Worm (Caenorhabditis elegans): Measurements from ENCODE around the gene F32A11.1.

Gene F32A11.1

DNA sequence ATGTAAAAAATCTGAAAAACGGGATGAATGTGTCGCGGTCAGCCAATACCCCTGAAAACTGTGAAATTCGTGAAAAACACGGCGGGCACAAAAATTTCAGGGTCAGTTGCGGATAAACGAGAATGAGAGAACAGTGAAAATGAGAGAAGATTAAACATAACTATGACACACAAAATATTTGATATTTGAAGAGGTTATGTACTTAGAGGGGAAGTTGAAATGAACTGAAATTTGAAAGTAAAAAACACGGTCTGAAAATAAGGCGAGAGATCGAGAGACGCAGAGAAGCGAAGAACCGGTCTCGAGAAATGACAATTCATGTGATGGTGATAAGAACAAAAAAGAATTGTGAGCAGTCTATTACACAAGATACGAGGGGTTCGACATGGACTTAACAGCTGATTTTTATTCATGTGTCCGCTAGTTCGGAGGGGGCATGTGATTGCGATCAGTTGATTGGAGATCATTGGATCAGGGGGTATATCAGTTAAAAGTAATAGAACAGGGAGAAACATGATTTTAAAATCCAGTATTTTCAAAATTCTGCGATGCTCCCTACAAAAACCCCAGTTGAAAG, 8.6 kb downstream of the F32A11.1 start, which contains the start of gene moe-3:
moe-3 (minus strand) TSS at position 51 of the 577 bp plus-strand sequence.
- TF ChIP-seq unc-62 (GFP tag; optimal IDR thresholded peaks at IDR 0.05): no peak

DNA sequence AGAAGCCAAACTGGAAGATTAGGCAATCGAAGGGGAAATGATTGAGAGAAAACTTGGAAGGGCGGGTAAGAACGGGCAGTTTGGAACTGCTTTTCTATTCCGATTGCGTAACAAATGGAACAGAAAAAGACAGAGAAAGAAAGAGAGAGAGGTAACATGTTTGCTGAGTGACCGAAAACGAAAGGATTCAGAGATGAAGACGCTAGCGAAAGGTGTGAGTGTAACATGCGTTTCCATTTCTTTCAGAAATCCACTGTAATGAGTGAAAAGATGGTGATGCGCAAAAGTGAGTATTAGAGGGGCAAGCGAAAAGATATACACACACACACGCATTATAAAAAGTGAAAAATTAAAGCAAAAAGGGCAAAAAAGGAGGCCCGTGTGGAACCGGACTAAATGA, 10.4 kb downstream of the F32A11.1 start:
- TF ChIP-seq unc-62 (GFP tag; optimal IDR thresholded peaks at IDR 0.05): no peak

DNA sequence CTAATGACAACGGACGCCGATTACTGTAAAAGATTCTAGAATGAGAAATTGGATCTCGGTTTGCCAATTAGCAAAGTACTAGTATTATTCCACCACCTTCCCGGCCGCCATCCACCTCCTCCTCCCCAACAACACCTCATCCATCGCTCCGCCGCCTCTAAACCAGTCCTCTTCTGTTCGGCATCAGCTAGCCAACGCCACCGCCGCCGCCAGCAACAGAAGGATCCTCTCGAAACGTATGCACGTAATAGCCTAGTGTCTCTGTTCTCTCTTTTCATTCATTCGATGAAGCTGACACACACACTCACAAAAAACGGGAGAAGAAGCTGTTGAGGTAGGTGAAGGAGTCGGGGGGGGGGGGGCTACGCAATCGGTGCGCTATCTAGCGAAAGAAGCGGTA, 13.6 kb downstream of the F32A11.1 start:
- no peak for TF ChIP-seq unc-62 (GFP tag; optimal IDR thresholded peaks at IDR 0.05)

DNA sequence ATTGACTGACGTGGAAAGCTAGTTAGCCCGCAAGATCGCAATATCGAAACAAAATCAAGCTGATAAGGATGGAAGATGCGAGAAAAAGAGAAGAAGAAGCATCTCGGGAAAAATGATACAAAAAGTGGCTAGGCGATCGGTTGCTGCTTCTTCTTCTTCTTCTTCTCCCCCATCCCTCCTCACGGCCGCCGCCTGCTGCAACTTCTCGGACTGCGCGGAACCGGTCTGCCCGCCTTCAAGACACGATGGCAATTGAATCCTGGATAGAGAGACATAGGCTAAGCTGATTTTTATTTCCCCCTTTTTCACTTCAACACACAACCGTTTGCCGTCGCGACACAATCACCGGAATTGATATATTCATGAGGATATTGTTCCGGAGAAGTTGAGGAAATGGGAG, 17.3 kb downstream of the F32A11.1 start:
- no peak for TF ChIP-seq unc-62 (GFP tag; optimal IDR thresholded peaks at IDR 0.05)

DNA sequence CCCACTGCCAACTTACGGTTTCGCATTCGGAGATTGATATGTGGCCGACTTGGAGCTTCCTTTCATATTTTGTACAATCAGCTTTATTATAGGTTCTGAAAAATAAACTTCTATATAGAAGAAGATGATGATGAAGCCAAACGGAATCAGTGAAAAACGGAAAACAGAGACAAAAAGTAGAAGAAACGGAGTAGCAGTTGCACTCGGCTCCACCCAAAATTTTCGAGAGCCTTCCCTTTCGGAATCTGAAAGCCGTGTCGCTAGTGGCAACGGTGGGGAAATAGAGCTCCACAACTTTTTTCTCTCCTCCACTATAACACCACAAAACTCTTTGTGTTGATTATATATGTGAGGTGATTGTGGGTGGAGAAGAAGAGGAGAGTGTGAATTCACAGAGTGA, 24.3 kb downstream of the F32A11.1 start, which contains the start of gene W09H1.1:
W09H1.1 (minus strand) TSS at position 101 of the 400 bp plus-strand sequence.
- TF ChIP-seq unc-62 (GFP tag; optimal IDR thresholded peaks at IDR 0.05): no peak

DNA sequence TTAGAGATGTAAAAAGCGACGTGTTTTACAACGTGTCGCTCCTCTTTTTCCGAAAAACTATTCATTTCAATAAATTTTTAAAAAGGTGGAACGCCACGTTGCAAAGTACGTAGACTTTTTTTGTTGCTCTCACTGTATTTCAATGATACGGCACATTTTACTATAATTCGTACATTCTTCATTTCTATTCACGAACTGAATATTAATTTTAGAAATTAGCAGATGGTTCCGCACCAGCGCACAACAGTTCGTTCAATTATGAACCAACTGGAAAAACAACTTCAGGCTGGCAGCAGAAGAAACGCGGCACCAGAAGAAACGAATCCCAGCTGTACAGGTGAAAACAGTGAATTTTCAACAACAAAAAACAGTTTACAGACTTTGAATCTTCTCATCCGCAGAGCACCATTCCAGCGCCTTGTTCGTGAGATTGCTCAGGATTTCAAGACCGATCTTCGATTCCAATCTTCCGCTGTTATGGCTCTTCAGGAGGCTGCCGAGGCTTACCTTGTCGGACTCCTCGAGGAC, 26.2 kb downstream of the F32A11.1 start, which contains the start of the genes W09H1.4 and his-73:
W09H1.4 (plus strand) TSS at position 301 of the 528 bp plus-strand sequence.
his-73 (plus strand) TSS at position 478 of the 528 bp plus-strand sequence.
- no peak for TF ChIP-seq unc-62 (GFP tag; optimal IDR thresholded peaks at IDR 0.05)

DNA sequence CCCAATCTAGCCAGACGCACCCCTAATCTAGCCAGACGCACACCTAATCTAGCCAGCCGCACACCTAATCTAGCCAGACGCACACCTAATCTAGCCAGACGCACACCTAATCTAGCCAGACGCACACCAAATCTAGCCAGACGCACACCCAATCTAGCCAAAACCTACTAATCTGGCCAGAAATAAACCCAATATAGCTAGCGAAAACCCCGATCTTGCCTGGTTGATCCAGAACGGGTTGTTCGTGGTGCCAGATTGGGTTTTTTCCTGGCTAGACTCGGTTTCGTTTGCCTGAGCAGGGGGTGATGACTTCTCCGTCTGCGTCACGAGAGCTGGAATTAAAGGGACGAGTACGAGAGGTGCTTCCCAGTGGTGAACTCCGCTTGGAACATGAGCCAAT, 27.0 kb downstream of the F32A11.1 start, which contains the start of gene W09H1.3:
W09H1.3 (plus strand) TSS at position 301 of the 400 bp plus-strand sequence.
- TF ChIP-seq unc-62 (GFP tag; optimal IDR thresholded peaks at IDR 0.05): no peak

DNA sequence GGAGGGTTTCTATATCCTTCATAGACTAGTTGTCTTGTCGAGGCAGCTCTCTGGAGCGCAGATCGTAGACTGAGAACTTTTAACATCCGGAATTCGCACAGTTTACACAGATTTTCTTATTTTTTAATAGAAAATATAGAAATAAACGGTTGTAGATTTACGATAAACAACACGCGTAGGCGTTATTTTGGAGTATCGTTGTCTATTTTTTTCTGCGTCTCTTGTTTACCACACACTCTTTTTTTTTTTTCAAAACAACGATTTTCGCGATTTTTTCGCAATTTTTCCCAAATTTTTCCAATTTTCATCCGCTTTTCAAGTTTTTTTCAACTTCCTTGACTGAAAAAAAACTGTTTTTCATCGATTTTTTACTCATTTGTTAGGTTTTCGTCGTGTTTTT, 30.1 kb downstream of the F32A11.1 start, which contains the start of gene mecr-1:
mecr-1 (minus strand) TSS at position 127 of the 400 bp plus-strand sequence.
- no peak for TF ChIP-seq unc-62 (GFP tag; optimal IDR thresholded peaks at IDR 0.05)

DNA sequence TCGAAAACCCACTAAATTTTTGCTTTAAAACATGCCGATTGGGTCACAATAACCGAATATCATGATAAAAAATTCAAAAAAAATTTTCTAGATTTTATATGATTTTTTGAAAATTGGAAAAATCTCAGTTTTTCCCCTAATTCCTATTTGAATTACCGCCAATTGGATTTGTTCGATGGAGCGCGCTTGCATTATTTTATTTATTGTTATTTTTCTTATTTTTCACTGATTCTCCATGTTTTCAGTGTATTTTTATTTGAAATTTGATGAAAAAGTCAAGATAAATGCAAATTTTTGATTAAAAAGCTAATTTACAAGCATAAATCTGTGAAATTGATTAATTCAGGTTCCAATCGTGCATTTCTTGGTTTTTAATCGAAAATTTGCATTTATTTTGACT, 31.0 kb downstream of the F32A11.1 start:
- no peak for TF ChIP-seq unc-62 (GFP tag; optimal IDR thresholded peaks at IDR 0.05)

DNA sequence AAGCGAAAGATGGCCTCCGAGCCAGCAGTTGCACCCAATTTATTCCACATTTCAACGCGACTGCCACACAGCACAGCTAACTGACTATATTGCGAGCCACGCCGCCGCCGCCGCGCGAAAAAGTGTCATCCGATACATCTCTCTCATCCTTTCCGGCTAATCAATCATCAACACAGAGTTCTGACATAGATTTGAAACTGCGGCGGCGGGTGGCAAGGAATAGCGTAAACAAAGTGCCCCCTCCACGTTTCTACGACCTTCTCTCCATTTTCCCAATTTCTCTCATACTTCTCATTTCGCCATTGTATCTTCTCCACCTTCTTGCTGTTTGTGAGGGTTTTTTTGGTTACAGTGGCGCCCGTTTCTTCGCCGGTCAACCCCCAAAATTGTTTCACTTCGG, 32.2 kb downstream of the F32A11.1 start:
- no peak for TF ChIP-seq unc-62 (GFP tag; optimal IDR thresholded peaks at IDR 0.05)

DNA sequence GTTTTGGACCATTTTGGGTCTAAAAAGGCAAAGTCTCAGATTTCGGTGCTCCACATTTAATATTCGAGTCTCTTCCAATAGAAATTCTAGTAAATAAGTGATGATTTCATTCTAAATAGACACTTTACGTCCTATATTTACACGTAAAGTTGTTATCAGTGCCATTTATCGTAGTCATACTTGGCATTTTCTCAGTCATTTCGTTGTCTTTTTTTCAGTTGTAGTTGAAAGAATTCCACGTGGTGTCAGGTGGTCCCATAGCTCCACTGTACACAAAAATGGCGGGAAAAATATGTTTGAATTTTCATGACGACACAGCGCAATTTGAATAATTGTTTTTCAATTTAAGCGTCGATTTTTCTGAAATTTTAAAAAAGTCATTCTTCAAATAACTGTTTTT, 33.3 kb downstream of the F32A11.1 start:
- TF ChIP-seq unc-62 (GFP tag; optimal IDR thresholded peaks at IDR 0.05): no peak

DNA sequence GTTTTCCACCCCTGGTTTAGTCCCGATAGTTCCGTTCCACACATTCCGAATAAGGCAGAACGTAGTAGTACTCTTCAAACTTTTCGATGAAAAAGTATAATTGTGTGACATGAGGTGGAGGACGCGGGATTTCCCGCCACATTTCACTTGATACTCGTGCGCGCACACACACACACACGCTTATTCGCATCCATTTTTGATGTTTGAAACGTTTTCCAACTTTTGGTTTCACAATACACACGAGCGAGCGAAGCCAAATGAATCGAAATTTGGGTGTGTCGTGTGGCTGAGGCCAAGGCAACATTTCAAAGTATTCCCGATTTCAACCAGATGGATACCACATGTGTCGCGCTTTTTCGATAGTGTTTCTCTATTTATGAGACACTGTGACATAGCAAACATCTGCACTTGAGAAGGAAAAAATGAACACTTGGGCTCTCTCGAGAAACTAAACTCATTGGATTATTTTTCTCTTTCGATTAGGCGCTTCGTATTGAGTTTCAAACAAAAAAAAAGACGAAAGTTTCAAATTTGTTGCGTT, 36.5 kb downstream of the F32A11.1 start:
- TF ChIP-seq unc-62 (GFP tag; optimal IDR thresholded peaks at IDR 0.05): no peak

DNA sequence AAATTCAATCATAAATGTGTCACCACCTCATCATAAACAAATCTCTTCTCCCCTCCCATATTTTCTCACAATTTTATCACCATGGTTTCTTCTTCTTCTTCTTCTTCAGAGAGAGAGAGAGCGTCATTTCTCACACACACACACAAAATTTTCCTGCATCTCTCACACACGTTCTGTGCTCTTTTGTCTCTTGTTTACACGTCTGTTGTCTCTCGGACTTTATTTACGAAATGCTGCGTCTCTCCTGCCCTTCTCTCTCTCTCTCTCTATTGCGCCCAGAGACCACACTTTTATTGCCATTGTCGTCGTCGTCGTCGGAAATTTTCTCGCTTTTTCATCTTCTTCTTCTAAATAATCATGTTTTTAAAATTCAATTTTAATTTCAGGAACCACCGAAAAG, 38.0 kb downstream of the F32A11.1 start, which contains the start of gene lec-1:
lec-1 (plus strand) TSS at position 387 of the 400 bp plus-strand sequence.
- no peak for TF ChIP-seq unc-62 (GFP tag; optimal IDR thresholded peaks at IDR 0.05)

DNA sequence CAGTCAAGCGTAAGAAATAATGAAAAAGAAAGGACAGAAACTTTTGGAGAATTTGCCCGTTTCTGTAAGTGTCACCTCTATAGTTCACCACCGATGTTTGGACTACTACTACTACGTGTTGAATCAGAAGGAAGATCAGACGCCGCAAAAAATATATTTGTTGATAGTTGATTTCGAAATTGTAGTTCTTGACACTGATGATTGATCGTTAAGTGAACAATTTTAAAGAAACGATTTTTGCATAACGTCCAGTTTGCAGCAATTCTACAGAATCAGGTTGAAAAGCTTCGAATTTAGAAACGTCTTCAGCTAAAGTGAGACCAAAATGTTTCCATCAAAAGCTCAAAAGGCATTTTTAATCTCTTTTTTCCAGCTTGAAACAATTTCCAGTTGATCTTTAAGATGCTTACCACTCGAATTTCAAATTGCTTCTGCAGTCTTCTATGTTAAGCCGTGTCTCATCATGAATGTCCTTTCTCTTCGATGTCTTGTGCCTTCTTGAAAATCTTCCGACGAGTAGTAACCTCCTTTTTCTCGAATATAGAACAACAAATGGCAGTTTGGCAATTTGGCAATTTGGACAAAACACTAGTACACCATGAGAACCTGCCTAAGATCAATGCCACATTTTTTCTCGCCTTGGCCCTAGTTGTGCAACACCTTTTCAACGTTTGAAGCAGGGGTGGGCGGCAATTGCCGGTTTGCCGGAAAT, 38.7 kb downstream of the F32A11.1 start:
- no peak for TF ChIP-seq unc-62 (GFP tag; optimal IDR thresholded peaks at IDR 0.05)

DNA sequence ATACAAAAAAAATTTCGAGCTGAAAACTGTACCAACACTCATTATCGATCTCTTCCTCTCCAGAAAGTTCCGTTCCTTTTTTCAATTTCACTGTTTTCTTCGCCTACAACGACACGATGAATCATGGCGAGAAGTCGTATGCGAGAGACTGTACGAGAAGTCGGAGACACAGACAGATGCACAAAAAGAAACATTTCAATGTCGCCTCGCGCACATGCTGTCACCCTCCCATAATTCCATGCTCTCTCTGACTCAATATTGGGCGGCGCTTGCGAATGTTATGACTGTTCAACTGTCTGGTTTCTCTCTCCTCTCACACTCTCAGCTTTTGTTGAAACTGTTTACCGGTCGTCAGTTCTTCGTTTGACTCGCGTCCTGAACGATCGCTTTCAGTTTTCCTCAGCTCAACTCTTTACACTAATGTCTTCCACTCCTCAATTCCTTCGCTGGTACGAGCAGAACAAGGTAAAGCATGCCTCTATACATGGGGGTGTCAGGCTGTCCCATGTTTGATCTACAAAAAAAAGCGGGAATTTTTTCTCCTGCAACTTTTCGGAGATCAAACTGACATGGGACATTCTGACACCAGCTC, 39.7 kb downstream of the F32A11.1 start:
- no peak for TF ChIP-seq unc-62 (GFP tag; optimal IDR thresholded peaks at IDR 0.05)

DNA sequence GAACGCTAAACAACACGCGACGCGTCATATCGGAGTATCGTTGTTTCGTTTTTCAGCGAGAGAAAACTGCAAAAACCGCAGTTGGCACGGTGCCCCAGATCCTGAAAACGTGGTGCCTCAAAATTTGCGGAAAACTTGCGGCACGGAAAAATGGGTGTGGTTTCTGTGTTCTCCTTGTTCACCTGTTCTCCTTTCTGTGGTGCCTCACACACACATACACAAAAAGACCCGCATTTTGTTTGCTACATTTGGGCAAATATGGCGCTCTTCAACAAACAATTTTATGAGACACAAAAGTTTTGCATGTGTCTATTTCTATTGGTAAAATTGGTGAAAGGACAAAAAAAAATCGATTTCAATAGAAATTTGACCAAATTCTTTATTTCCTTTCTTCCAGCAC, 41.7 kb downstream of the F32A11.1 start:
- no peak for TF ChIP-seq unc-62 (GFP tag; optimal IDR thresholded peaks at IDR 0.05)
